Worm (Caenorhabditis elegans) whole organism, early embryonic: ENCODE data around the gene mrpl-22.

Experiments
- ama-1 ChIP-seq: fragments of 150-350 bp; optimal IDR thresholded peaks from 2 replicates; lab custom pipeline; 2014
- hmg-4 ChIP-seq: fragments of 200-800 bp; sonication (Bioruptor generic); optimal IDR thresholded peaks from 2 replicates; lab custom pipeline; 2018; ENCODE audit warnings: mild to moderate bottlenecking, missing genetic modification characterization, missing compliant biosample characterization
- sea-1 ChIP-seq: fragments of 200-800 bp; sonication (Bioruptor generic); conservative IDR thresholded peaks from 2 replicates; pipeline ENCODE4 v1.3.6; 2022; ENCODE audit warnings: missing genetic modification characterization, missing compliant biosample characterization

Gene mrpl-22

ce11 chrIII:10666640-10667039 lies 51.4 kb downstream of the mrpl-22 start:
- TF ChIP-seq hmg-4 (GFP tag; lab: Kevin White, UChicago) (peak; percentile 53), ama-1 (lab: Kevin White, UChicago) (no peak), sea-1 (GFP tag; lab: Robert Waterston, UW) (peak; percentile 58)
